Worm (Caenorhabditis elegans) whole organism, L2 larva: ENCODE results near the gene nhr-128.

Experiments
- Y55F3AM.14 ChIP-seq: fragments of 200-800 bp; sonication (Bioruptor generic); optimal IDR thresholded peaks from 2 replicates; lab custom pipeline; 2018; ENCODE audit warnings: mild to moderate bottlenecking, missing genetic modification characterization, missing compliant biosample characterization
- ZK546.5 ChIP-seq: sonication (generic microtip); optimal IDR thresholded peaks from 2 replicates; lab custom pipeline; 2017; ENCODE audit warnings: missing biosample characterization, missing genetic modification characterization
- blmp-1 ChIP-seq: sonication (generic microtip); optimal IDR thresholded peaks from 2 replicates; lab custom pipeline; 2017; ENCODE audit warnings: missing genetic modification characterization, mild to moderate bottlenecking, missing compliant biosample characterization, antibody characterized with exemption, moderate library complexity; ENCODE audit not compliant: insufficient read depth
- egl-27 ChIP-seq: sonication (generic microtip); optimal IDR thresholded peaks from 3 replicates; lab custom pipeline; 2017; ENCODE audit warnings: missing biosample characterization, missing genetic modification reagents, missing genetic modification characterization
- lin-13 ChIP-seq: fragments of 150-350 bp; optimal IDR thresholded peaks from 2 replicates; lab custom pipeline; 2014; ENCODE audit warnings: missing biosample characterization, missing genetic modification reagents, missing genetic modification characterization
- lsy-2 ChIP-seq, 2 experiments: fragments of 150-350 bp in 1 of 2; sonication (generic microtip) in 1 of 2; optimal IDR thresholded peaks; 2 replicates each; lab custom pipeline; 2014 to 2017; ENCODE audit warnings: missing biosample characterization in 2 of 2, missing genetic modification characterization in 2 of 2
- mdl-1 ChIP-seq, 2 experiments: fragments of 150-350 bp in 1 of 2; sonication (generic microtip) in 1 of 2; optimal IDR thresholded peaks; 2 replicates each; lab custom pipeline; 2017; ENCODE audit warnings: missing biosample characterization in 2 of 2, missing genetic modification characterization in 2 of 2
- nhr-12 ChIP-seq: fragments of 150-350 bp; optimal IDR thresholded peaks from 2 replicates; lab custom pipeline; 2014; ENCODE audit warnings: missing biosample characterization, missing genetic modification characterization
- nhr-237 ChIP-seq: fragments of 150-350 bp; optimal IDR thresholded peaks from 2 replicates; lab custom pipeline; 2014; ENCODE audit warnings: missing biosample characterization, missing genetic modification characterization
- snpc-4 ChIP-seq: fragments of 150-350 bp; optimal IDR thresholded peaks from 2 replicates; lab custom pipeline; 2014; ENCODE audit warnings: missing biosample characterization, missing genetic modification characterization
- ztf-11 ChIP-seq: sonication (generic microtip); optimal IDR thresholded peaks from 2 replicates; lab custom pipeline; 2017; ENCODE audit warnings: missing biosample characterization, missing genetic modification characterization

ce11 chrV:2179214-2179613 is 42.6 kb upstream of the nhr-128 start, which contains the start of gene cyp-33C1:
- TF ChIP-seq nhr-12 (tag; lab: Kevin White, UChicago) (no peak), lsy-2 (tag; optimal IDR thresholded peaks at IDR 0.05; lab: Kevin White, UChicago) (no peak), Y55F3AM.14 (GFP tag; lab: Kevin White, UChicago) (no peak), egl-27 (tag; lab: Kevin White, UChicago) (no peak), blmp-1 (tag; lab: Kevin White, UChicago) (no peak), lin-13 (no peak), ztf-11 (no peak), mdl-1 (tag; optimal IDR thresholded peaks at IDR 0.05; lab: Kevin White, UChicago) (no peak), snpc-4 (no peak), ZK546.5 (tag; lab: Kevin White, UChicago) (no peak), nhr-237 (tag; lab: Kevin White, UChicago) (no peak)
